Worm (Caenorhabditis elegans): ENCODE results near the gene fbxa-64.

The fbxa-64 gene

ce11 chrV:3301898-3302297, 23.9 kb upstream of the fbxa-64 start, which contains the start of gene srbc-1:
Gene srbc-1 (minus strand): TSS chrV:3301998.
- TF ChIP-seq tab-1 (GFP tag; IDR thresholded peaks at IDR 0.05) (no peak), klf-2 (GFP tag; conservative IDR thresholded peaks at IDR 0.05) (no peak), ztf-23 (GFP tag; IDR thresholded peaks at IDR 0.05) (no peak), cog-1 (tag; optimal IDR thresholded peaks at IDR 0.05) (no peak), ztf-29 (GFP tag; IDR thresholded peaks at IDR 0.05) (no peak), flt-1 (GFP tag; IDR thresholded peaks at IDR 0.05) (no peak), ref-1 (GFP tag; conservative IDR thresholded peaks at IDR 0.05) (no peak), T22C8.4 (GFP tag; IDR thresholded peaks at IDR 0.05) (no peak), med-1 (GFP tag; optimal IDR thresholded peaks at IDR 0.05; ENCODE audit: insufficient read depth) (no peak)

- TF ChIP-seq klf-2 (GFP tag; conservative IDR thresholded peaks at IDR 0.05): no peak
Observed at ce11 chrV:3299437-3299836, 21.5 kb upstream of the fbxa-64 start.

DNA sequence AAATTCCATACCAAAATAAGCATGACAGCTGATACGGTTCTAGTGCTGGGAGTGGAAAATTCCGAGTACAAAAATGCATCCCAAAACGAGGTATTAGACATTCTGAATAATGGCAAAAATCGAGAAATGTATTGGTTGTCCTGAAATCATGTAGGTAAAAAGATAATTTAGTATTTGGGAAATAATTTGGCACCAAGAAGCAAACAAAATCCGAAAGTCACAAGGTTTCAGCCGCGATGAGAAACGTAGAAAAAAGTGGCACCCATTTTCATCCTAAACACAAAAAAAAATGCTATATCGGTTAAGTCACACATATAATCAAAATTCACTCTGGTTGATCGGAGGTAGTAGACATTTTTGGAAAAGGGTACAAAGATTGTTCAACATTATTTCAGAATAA, 19.8 kb upstream of the fbxa-64 start, which contains the start of gene srx-122:
Gene srx-122 (minus strand): TSS at position 101 of the 400 bp plus-strand sequence.
- TF ChIP-seq ztf-23 (GFP tag; IDR thresholded peaks at IDR 0.05): no peak
- TF ChIP-seq tab-1 (GFP tag; IDR thresholded peaks at IDR 0.05): no peak
- no peak for TF ChIP-seq ref-1 (GFP tag; conservative IDR thresholded peaks at IDR 0.05)
- TF ChIP-seq ztf-29 (GFP tag; IDR thresholded peaks at IDR 0.05): no peak
- TF ChIP-seq flt-1 (GFP tag; IDR thresholded peaks at IDR 0.05): no peak
- TF ChIP-seq cog-1 (tag; optimal IDR thresholded peaks at IDR 0.05): no peak
- no peak for TF ChIP-seq med-1 (GFP tag; optimal IDR thresholded peaks at IDR 0.05; ENCODE audit: insufficient read depth)
- TF ChIP-seq klf-2 (GFP tag; conservative IDR thresholded peaks at IDR 0.05): no peak

- TF ChIP-seq T22C8.4 (GFP tag; IDR thresholded peaks at IDR 0.05) (no peak), ztf-29 (GFP tag; IDR thresholded peaks at IDR 0.05) (no peak), tab-1 (GFP tag; IDR thresholded peaks at IDR 0.05) (no peak), ztf-23 (GFP tag; IDR thresholded peaks at IDR 0.05) (no peak), med-1 (GFP tag; optimal IDR thresholded peaks at IDR 0.05; ENCODE audit: insufficient read depth) (no peak), klf-2 (GFP tag; conservative IDR thresholded peaks at IDR 0.05) (no peak), ref-1 (GFP tag; conservative IDR thresholded peaks at IDR 0.05) (no peak), cog-1 (tag; optimal IDR thresholded peaks at IDR 0.05) (no peak), flt-1 (GFP tag; IDR thresholded peaks at IDR 0.05) (no peak)
Observed at ce11 chrV:3295368-3295767, 17.4 kb upstream of the fbxa-64 start.

- TF ChIP-seq T22C8.4 (GFP tag; IDR thresholded peaks at IDR 0.05): no peak
- no peak for TF ChIP-seq klf-2 (GFP tag; conservative IDR thresholded peaks at IDR 0.05)
Observed at ce11 chrV:3289267-3289666, 11.3 kb upstream of the fbxa-64 start, which contains the start of gene F35F10.6. Gene F35F10.6 (minus strand): TSS chrV:3289367.

ce11 chrV:3288134-3288533, 10.2 kb upstream of the fbxa-64 start:
- no peak for TF ChIP-seq tab-1 (GFP tag; IDR thresholded peaks at IDR 0.05)
- no peak for TF ChIP-seq ztf-23 (GFP tag; IDR thresholded peaks at IDR 0.05)
- no peak for TF ChIP-seq ref-1 (GFP tag; conservative IDR thresholded peaks at IDR 0.05)
- no peak for TF ChIP-seq med-1 (GFP tag; optimal IDR thresholded peaks at IDR 0.05; ENCODE audit: insufficient read depth)
- TF ChIP-seq flt-1 (GFP tag; IDR thresholded peaks at IDR 0.05): no peak
- no peak for TF ChIP-seq T22C8.4 (GFP tag; IDR thresholded peaks at IDR 0.05)
- no peak for TF ChIP-seq ztf-29 (GFP tag; IDR thresholded peaks at IDR 0.05)
- TF ChIP-seq cog-1 (tag; optimal IDR thresholded peaks at IDR 0.05): no peak
- no peak for TF ChIP-seq klf-2 (GFP tag; conservative IDR thresholded peaks at IDR 0.05)

DNA sequence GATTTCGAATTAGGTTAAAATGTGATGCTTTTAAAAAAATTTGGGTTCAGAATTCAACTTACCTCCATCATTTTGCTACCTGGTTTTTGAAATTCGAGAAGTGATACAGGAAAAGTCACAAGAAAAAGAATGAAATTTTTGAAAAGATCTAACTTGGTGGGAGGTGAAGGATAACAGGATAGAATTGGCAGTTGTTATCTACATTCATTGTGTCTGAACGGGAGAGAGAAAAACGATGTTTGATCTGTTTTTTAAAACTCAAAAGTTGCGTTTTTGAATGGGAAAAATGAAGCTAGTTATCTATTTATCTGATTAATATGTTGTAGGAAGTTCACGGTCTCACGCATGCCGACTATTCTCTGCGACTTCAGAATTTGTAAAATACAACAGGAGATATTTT, 9.4 kb upstream of the fbxa-64 start, which contains the start of gene F35F10.7:
Gene F35F10.7 (minus strand): TSS at position 101 of the 400 bp plus-strand sequence.
- TF ChIP-seq klf-2 (GFP tag; conservative IDR thresholded peaks at IDR 0.05) (no peak), ztf-23 (GFP tag; IDR thresholded peaks at IDR 0.05) (no peak), T22C8.4 (GFP tag; IDR thresholded peaks at IDR 0.05) (no peak), cog-1 (tag; optimal IDR thresholded peaks at IDR 0.05) (no peak), tab-1 (GFP tag; IDR thresholded peaks at IDR 0.05) (no peak), med-1 (GFP tag; optimal IDR thresholded peaks at IDR 0.05; ENCODE audit: insufficient read depth) (no peak), ztf-29 (GFP tag; IDR thresholded peaks at IDR 0.05) (no peak), ref-1 (GFP tag; conservative IDR thresholded peaks at IDR 0.05) (no peak), flt-1 (GFP tag; IDR thresholded peaks at IDR 0.05) (no peak)

DNA sequence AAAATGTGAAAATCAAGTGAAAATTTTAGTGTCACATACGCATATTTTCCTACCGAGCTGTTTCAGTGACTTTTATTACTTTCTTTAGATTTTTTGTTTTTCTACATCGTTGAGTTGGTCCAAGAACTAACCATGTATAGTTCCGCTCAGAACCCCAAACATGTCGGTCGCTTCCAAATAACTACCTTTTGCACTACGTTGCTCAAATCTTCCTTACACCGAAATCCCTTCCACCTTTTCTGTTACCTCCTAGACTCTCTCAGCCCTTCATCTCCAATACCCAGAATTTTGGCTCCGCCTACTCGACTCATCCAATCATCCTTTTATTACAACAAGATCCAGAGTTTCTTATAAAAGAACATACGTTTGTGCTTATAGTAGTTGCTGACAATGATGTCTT, 6.7 kb upstream of the fbxa-64 start, which contains the start of gene F35F10.5:
Gene F35F10.5 (plus strand): TSS at position 301 of the 400 bp plus-strand sequence.
- TF ChIP-seq flt-1 (GFP tag; IDR thresholded peaks at IDR 0.05) (no peak), ztf-23 (GFP tag; IDR thresholded peaks at IDR 0.05) (0 out of 2 replicates have a peak, but pooled peaks have one; percentile 25)

- TF ChIP-seq ztf-29 (GFP tag; IDR thresholded peaks at IDR 0.05) (no peak), ztf-23 (GFP tag; IDR thresholded peaks at IDR 0.05) (no peak), flt-1 (GFP tag; IDR thresholded peaks at IDR 0.05) (no peak), klf-2 (GFP tag; conservative IDR thresholded peaks at IDR 0.05) (no peak), cog-1 (tag; optimal IDR thresholded peaks at IDR 0.05) (no peak), med-1 (GFP tag; optimal IDR thresholded peaks at IDR 0.05; ENCODE audit: insufficient read depth) (no peak), tab-1 (GFP tag; IDR thresholded peaks at IDR 0.05) (no peak), T22C8.4 (GFP tag; IDR thresholded peaks at IDR 0.05) (no peak), ref-1 (GFP tag; conservative IDR thresholded peaks at IDR 0.05) (no peak)
Observed at ce11 chrV:3282957-3283356, 5.0 kb upstream of the fbxa-64 start, which contains the start of gene str-64. Gene str-64 (plus strand): TSS chrV:3283257.

DNA sequence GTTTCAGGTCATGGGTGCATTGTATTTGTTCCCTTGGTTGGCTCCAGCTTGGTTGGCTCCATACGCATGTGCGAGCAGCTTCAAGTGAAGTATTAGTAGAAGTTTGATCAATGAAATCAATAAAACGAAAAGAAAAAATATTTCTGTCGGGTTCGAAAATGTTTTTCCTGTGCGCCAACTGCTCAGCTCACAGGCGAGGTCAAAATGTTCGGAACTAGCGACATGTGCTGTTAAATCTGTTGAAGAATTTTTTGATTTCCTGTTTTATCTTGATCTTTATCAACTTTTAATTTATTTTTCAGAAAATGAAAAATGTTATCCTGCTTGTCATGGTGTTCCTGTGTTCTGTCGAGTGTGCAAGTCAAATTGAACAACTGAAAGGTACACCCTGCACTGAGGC, 3.6 kb upstream of the fbxa-64 start, which contains the start of gene T28A11.25:
Gene T28A11.25 (plus strand): TSS at position 301 of the 400 bp plus-strand sequence.
- TF ChIP-seq klf-2 (GFP tag; conservative IDR thresholded peaks at IDR 0.05) (no peak), ztf-23 (GFP tag; IDR thresholded peaks at IDR 0.05) (no peak), ref-1 (GFP tag; conservative IDR thresholded peaks at IDR 0.05) (no peak), ztf-29 (GFP tag; IDR thresholded peaks at IDR 0.05) (no peak), T22C8.4 (GFP tag; IDR thresholded peaks at IDR 0.05) (no peak), cog-1 (tag; optimal IDR thresholded peaks at IDR 0.05) (no peak), flt-1 (GFP tag; IDR thresholded peaks at IDR 0.05) (no peak), med-1 (GFP tag; optimal IDR thresholded peaks at IDR 0.05; ENCODE audit: insufficient read depth) (no peak), tab-1 (GFP tag; IDR thresholded peaks at IDR 0.05) (no peak)

Data from whole organism, midembryonic.